Worm (Caenorhabditis elegans): ENCODE results near the gene maoc-1.

DNA sequence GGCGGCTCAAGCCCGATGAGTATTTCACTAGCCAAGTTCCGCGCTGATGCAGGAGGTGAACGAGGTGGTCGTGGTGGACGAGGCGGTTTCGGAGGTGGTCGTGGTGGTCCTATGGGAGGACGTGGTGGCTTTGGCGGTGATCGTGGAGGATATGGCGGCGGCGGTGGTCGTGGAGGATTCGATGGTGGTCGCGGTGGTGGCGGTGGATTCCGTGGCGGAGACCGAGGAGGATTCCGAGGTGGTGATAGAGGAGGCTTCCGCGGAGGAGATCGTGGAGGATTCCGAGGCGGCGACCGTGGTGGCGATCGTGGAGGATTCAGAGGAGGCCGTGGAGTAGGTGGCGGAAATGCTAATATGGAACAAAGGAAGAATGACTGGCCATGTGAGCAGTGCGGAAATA is 41.4 kb upstream of the maoc-1 start:
- TF ChIP-seq mls-2 (tag; optimal IDR thresholded peaks at IDR 0.05) (no peak), nhr-237 (tag; optimal IDR thresholded peaks at IDR 0.05) (no peak), nhr-12 (tag; optimal IDR thresholded peaks at IDR 0.05) (no peak), ceh-39 (tag; optimal IDR thresholded peaks at IDR 0.05) (no peak), lsy-2 (tag; optimal IDR thresholded peaks at IDR 0.05) (no peak), ztf-11 (tag; optimal IDR thresholded peaks at IDR 0.05) (no peak), unc-120 (tag; optimal IDR thresholded peaks at IDR 0.05; ENCODE audit: poor library complexity, severe bottlenecking) (no peak), zip-8 (tag; optimal IDR thresholded peaks at IDR 0.05) (no peak)

All from whole organism, mixed stage, embryonic.